Worm (Caenorhabditis elegans) whole organism, late embryonic: ENCODE data around the gene zipt-2.2.

ENCODE experiments used
- K09A11.1 ChIP-seq: sonication (generic microtip); optimal IDR thresholded peaks from 2 replicates; lab custom pipeline; 2017; ENCODE audit warnings: antibody characterized with exemption, mild to moderate bottlenecking, missing genetic modification characterization, missing compliant biosample characterization; ENCODE audit not compliant: insufficient read depth
- ama-1 ChIP-seq: fragments of 150-350 bp; optimal IDR thresholded peaks from 2 replicates; lab custom pipeline; 2014
- elt-2 ChIP-seq: sonication (generic microtip); optimal IDR thresholded peaks from 2 replicates; lab custom pipeline; 2016; ENCODE audit warnings: missing genetic modification reagents, missing genetic modification characterization, missing compliant biosample characterization
- eyg-1 ChIP-seq: sonication (generic microtip); optimal IDR thresholded peaks from 2 replicates; lab custom pipeline; 2016; ENCODE audit warnings: missing genotype, missing genetic modification characterization, missing compliant biosample characterization
- hlh-30 ChIP-seq: sonication (generic microtip); optimal IDR thresholded peaks from 2 replicates; lab custom pipeline; 2017; ENCODE audit warnings: antibody characterized with exemption, missing genetic modification characterization, missing compliant biosample characterization; ENCODE audit not compliant: insufficient read depth
- lim-6 ChIP-seq: sonication (generic microtip); optimal IDR thresholded peaks from 2 replicates; lab custom pipeline; 2016; ENCODE audit warnings: missing genetic modification characterization, missing compliant biosample characterization
- madf-2 ChIP-seq: sonication (generic microtip); optimal IDR thresholded peaks from 2 replicates; lab custom pipeline; 2017; ENCODE audit warnings: missing genetic modification characterization, missing compliant biosample characterization
- nhr-11 ChIP-seq: fragments of 150-350 bp; optimal IDR thresholded peaks from 2 replicates; lab custom pipeline; 2014; ENCODE audit warnings: missing biosample characterization, missing genetic modification characterization
- pha-4 ChIP-seq: fragments of 150-350 bp; optimal IDR thresholded peaks from 2 replicates; lab custom pipeline; 2018; ENCODE audit warnings: missing biosample characterization, missing genetic modification reagents, missing genetic modification characterization
- pros-1 ChIP-seq: fragments of 150-350 bp; optimal IDR thresholded peaks from 2 replicates; lab custom pipeline; 2014; ENCODE audit warnings: missing biosample characterization, missing genetic modification reagents, missing genetic modification characterization

- TF ChIP-seq K09A11.1 (no peak), ama-1 (lab: Kevin White, UChicago) (no peak), elt-2 (tag; lab: Kevin White, UChicago) (no peak), madf-2 (no peak), eyg-1 (tag; lab: Kevin White, UChicago) (no peak), pros-1 (tag; lab: Kevin White, UChicago) (no peak), nhr-11 (no peak), pha-4 (tag; lab: Kevin White, UChicago) (no peak), lim-6 (no peak), hlh-30 (tag; lab: Kevin White, UChicago) (no peak)
Observed at ce11 chrIV:4219983-4220382, 15.2 kb downstream of the zipt-2.2 start, which contains the start of gene F30B5.11.
